Worm (Caenorhabditis elegans) whole organism, young adult: ENCODE measurements around the gene inx-8.

Experiments
- dox-1 ChIP-seq: fragments of 200-800 bp; sonication (Bioruptor generic); IDR thresholded peaks from 2 replicates; pipeline ENCODE4 v1.3.6; 2022; ENCODE audit warnings: missing genetic modification reagents, missing genetic modification characterization, missing compliant biosample characterization
- snpc-4 ChIP-seq, 5 experiments: fragments of 150-350 bp in 1 of 5; sonication (generic microtip) in 4 of 5; optimal IDR thresholded peaks; 2 replicates each; lab custom pipeline; 2014 to 2018; ENCODE audit warnings: missing genetic modification characterization in 5 of 5, missing biosample characterization in 3 of 5, antibody characterized with exemption in 2 of 5, mild to moderate bottlenecking in 2 of 5, missing compliant biosample characterization in 2 of 5, missing genotype in 2 of 5, moderate library complexity in 2 of 5, missing genetic modification reagents in 1 of 5

ce11 chrIV:11649031-11649430 lies 24.6 kb upstream of the inx-8 start, which contains the start of gene ZK809.8:
- TF ChIP-seq dox-1 (no peak), snpc-4 (GFP tag; optimal IDR thresholded peaks at IDR 0.05; lab: Kevin White, UChicago) (no peak), snpc-4 (tag; optimal IDR thresholded peaks at IDR 0.05; lab: Kevin White, UChicago) (no peak)
